Fruit fly (Drosophila melanogaster) whole organism, embryonic: ENCODE data around the gene CG8349.

ENCODE experiments used
- Atf-2 ChIP-seq: fragments of 200-800 bp; sonication (Bioruptor generic); optimal IDR thresholded peaks from 2 replicates; lab custom pipeline; 2016; ENCODE audit warnings: missing biosample characterization, missing genetic modification characterization
- B-H2 ChIP-seq: fragments of 200-800 bp; sonication (Bioruptor generic); optimal IDR thresholded peaks from 2 replicates; lab custom pipeline; 2018; ENCODE audit warnings: missing biosample characterization, mild to moderate bottlenecking, missing genetic modification characterization
- Blimp-1 ChIP-seq: fragments of 200-800 bp; sonication (Bioruptor generic); optimal IDR thresholded peaks from 3 replicates; lab custom pipeline; 2018; ENCODE audit warnings: missing biosample characterization, missing genetic modification characterization, mild to moderate bottlenecking, moderate library complexity, missing genetic modification reagents
- CG10274 ChIP-seq: fragments of 200-800 bp; sonication (Bioruptor generic); optimal IDR thresholded peaks from 3 replicates; lab custom pipeline; 2017; ENCODE audit warnings: missing biosample characterization, mild to moderate bottlenecking, missing genetic modification characterization
- CG11695 ChIP-seq: fragments of 200-800 bp; sonication (Bioruptor generic); IDR thresholded peaks from 3 replicates; pipeline ENCODE4 v1.3.6; 2022; ENCODE audit warnings: missing biosample characterization, missing genetic modification characterization
- CG12299 ChIP-seq: fragments of 200-800 bp; sonication (Bioruptor generic); optimal IDR thresholded peaks from 2 replicates; lab custom pipeline; 2018; ENCODE audit warnings: missing biosample characterization, mild to moderate bottlenecking, missing genetic modification characterization
- CG13123 ChIP-seq: fragments of 200-800 bp; sonication (Bioruptor generic); optimal IDR thresholded peaks from 2 replicates; lab custom pipeline; 2016; ENCODE audit warnings: missing biosample characterization, missing genetic modification characterization
- CG15011 ChIP-seq: fragments of 200-800 bp; sonication (Bioruptor generic); optimal IDR thresholded peaks from 3 replicates; lab custom pipeline; 2018; ENCODE audit warnings: missing biosample characterization, mild to moderate bottlenecking, missing genetic modification characterization
- CG15073 ChIP-seq: fragments of 200-800 bp; sonication (Bioruptor generic); optimal IDR thresholded peaks from 2 replicates; lab custom pipeline; 2016; ENCODE audit warnings: missing biosample characterization, missing genetic modification characterization
- CG15479 ChIP-seq: fragments of 200-800 bp; sonication (Bioruptor generic); optimal IDR thresholded peaks from 3 replicates; lab custom pipeline; 2019; ENCODE audit warnings: missing biosample characterization, mild to moderate bottlenecking, missing genetic modification characterization, moderate library complexity
- CG16779 ChIP-seq: fragments of 200-800 bp; sonication (Bioruptor generic); IDR thresholded peaks from 2 replicates; pipeline ENCODE4 v1.3.6; 2022; ENCODE audit warnings: missing biosample characterization, missing genetic modification characterization
- CG17385 ChIP-seq: fragments of 200-800 bp; sonication (Bioruptor generic); optimal IDR thresholded peaks from 3 replicates; lab custom pipeline; 2018; ENCODE audit warnings: missing biosample characterization, mild to moderate bottlenecking, missing genetic modification characterization
- CG17829 ChIP-seq: fragments of 200-800 bp; optimal IDR thresholded peaks from 2 replicates; lab custom pipeline; 2019; ENCODE audit warnings: missing biosample characterization, mild to moderate bottlenecking, missing genetic modification characterization, moderate library complexity
- CG2875 ChIP-seq: fragments of 200-800 bp; sonication (Bioruptor generic); optimal IDR thresholded peaks from 2 replicates; lab custom pipeline; 2017; ENCODE audit warnings: missing biosample characterization, mild to moderate bottlenecking, missing genetic modification characterization, missing genetic modification reagents
- CG31441 ChIP-seq: fragments of 200-800 bp; sonication (Bioruptor generic); IDR thresholded peaks from 2 replicates; pipeline ENCODE4 v1.3.6; 2022; ENCODE audit warnings: missing biosample characterization, missing genetic modification characterization
- CG3281 ChIP-seq: fragments of 200-800 bp; sonication (Bioruptor generic); optimal IDR thresholded peaks from 3 replicates; lab custom pipeline; 2017; ENCODE audit warnings: missing biosample characterization, mild to moderate bottlenecking, missing genetic modification characterization
- CG3995 ChIP-seq: fragments of 200-800 bp; sonication (Bioruptor generic); optimal IDR thresholded peaks from 3 replicates; lab custom pipeline; 2016; ENCODE audit warnings: missing biosample characterization, missing genetic modification characterization
- CG4282 ChIP-seq: fragments of 200-800 bp; sonication (Bioruptor generic); optimal IDR thresholded peaks from 2 replicates; lab custom pipeline; 2016; ENCODE audit warnings: missing biosample characterization, missing genetic modification characterization
- CG4707 ChIP-seq: fragments of 200-800 bp; sonication (Bioruptor generic); optimal IDR thresholded peaks from 2 replicates; lab custom pipeline; 2018; ENCODE audit warnings: missing biosample characterization, mild to moderate bottlenecking, missing genetic modification characterization, moderate library complexity
- CG6175 ChIP-seq: fragments of 200-800 bp; sonication (Bioruptor generic); IDR thresholded peaks from 3 replicates; pipeline ENCODE4 v1.3.6; 2022; ENCODE audit warnings: missing biosample characterization, missing genetic modification characterization
- CG6813 ChIP-seq: fragments of 200-800 bp; sonication (Bioruptor generic); optimal IDR thresholded peaks from 2 replicates; lab custom pipeline; 2017; ENCODE audit warnings: missing biosample characterization, missing genetic modification characterization, mild to moderate bottlenecking, moderate library complexity, missing genetic modification reagents
- CG7357 ChIP-seq: fragments of 200-800 bp; sonication (Bioruptor generic); IDR thresholded peaks from 3 replicates; pipeline ENCODE4 v1.3.6; 2022; ENCODE audit warnings: missing biosample characterization, missing genetic modification characterization
- CG7987 ChIP-seq: fragments of 200-800 bp; sonication (Bioruptor generic); optimal IDR thresholded peaks from 2 replicates; lab custom pipeline; 2018; ENCODE audit warnings: missing biosample characterization, mild to moderate bottlenecking, missing genetic modification characterization, moderate library complexity
- CG9609 ChIP-seq: fragments of 200-800 bp; sonication (Bioruptor generic); optimal IDR thresholded peaks from 3 replicates; lab custom pipeline; 2016; ENCODE audit warnings: missing biosample characterization, missing genetic modification characterization
- CkIIα-i1 ChIP-seq: fragments of 200-800 bp; sonication (Bioruptor generic); IDR thresholded peaks from 2 replicates; pipeline ENCODE4 v1.3.6; 2022; ENCODE audit warnings: missing biosample characterization, missing genetic modification characterization
- E2f2 ChIP-seq: fragments of 200-800 bp; sonication (Bioruptor generic); IDR thresholded peaks from 2 replicates; pipeline ENCODE4 v1.3.6; 2022; ENCODE audit warnings: missing biosample characterization, missing genetic modification characterization
- Fer1 ChIP-seq: fragments of 200-800 bp; sonication (Bioruptor generic); optimal IDR thresholded peaks from 2 replicates; lab custom pipeline; 2017; ENCODE audit warnings: missing biosample characterization, mild to moderate bottlenecking, missing genetic modification characterization
- Nf-YC ChIP-seq: fragments of 200-800 bp; optimal IDR thresholded peaks from 3 replicates; lab custom pipeline; 2019; ENCODE audit warnings: missing biosample characterization, mild to moderate bottlenecking, missing genetic modification characterization, moderate library complexity
- PHDP ChIP-seq: fragments of 200-800 bp; sonication (Bioruptor generic); optimal IDR thresholded peaks from 3 replicates; lab custom pipeline; 2018; ENCODE audit warnings: missing biosample characterization, mild to moderate bottlenecking, missing genetic modification characterization, moderate library complexity
- Spps ChIP-seq: fragments of 200-800 bp; sonication (Bioruptor generic); optimal IDR thresholded peaks from 2 replicates; lab custom pipeline; 2018; ENCODE audit warnings: missing biosample characterization, mild to moderate bottlenecking, missing genetic modification characterization
- Ssrp ChIP-seq: fragments of 200-800 bp; sonication (Bioruptor generic); optimal IDR thresholded peaks from 2 replicates; lab custom pipeline; 2018; ENCODE audit warnings: missing biosample characterization, mild to moderate bottlenecking, missing genetic modification characterization, moderate library complexity
- Taf1 ChIP-seq: fragments of 200-800 bp; sonication (Bioruptor generic); IDR thresholded peaks from 2 replicates; pipeline ENCODE4 v1.3.6; 2022; ENCODE audit warnings: missing biosample characterization, missing genetic modification characterization
- Trl ChIP-seq, 3 experiments: fragments of >200 bp in 2 of 3; fragments of 200-800 bp in 1 of 3; sonication (Bioruptor generic) in 1 of 3; optimal IDR thresholded peaks; 2 replicates in 1 of 3; 3 replicates in 2 of 3; lab custom pipeline; 2016 to 2017; ENCODE audit warnings: missing biosample characterization in 1 of 3, missing genetic modification characterization in 1 of 3
- ase ChIP-seq: fragments of 200-800 bp; sonication (Bioruptor generic); IDR thresholded peaks from 3 replicates; pipeline ENCODE4 v1.3.6; 2022; ENCODE audit warnings: missing biosample characterization, missing genetic modification characterization
- chn ChIP-seq: fragments of 200-800 bp; sonication (Bioruptor generic); optimal IDR thresholded peaks from 2 replicates; lab custom pipeline; 2016; ENCODE audit warnings: missing biosample characterization, missing genetic modification characterization
- fd96Cb ChIP-seq: fragments of 200-800 bp; sonication (Bioruptor generic); optimal IDR thresholded peaks from 2 replicates; lab custom pipeline; 2018; ENCODE audit warnings: missing biosample characterization, mild to moderate bottlenecking, missing genetic modification characterization, moderate library complexity
- gce ChIP-seq: fragments of 200-800 bp; sonication (Bioruptor generic); IDR thresholded peaks from 3 replicates; pipeline ENCODE4 v1.3.6; 2022; ENCODE audit warnings: missing biosample characterization, missing genetic modification characterization
- jing ChIP-seq: fragments of 200-800 bp; sonication (Bioruptor generic); optimal IDR thresholded peaks from 2 replicates; lab custom pipeline; 2018; ENCODE audit warnings: missing biosample characterization, mild to moderate bottlenecking, missing genetic modification characterization
- kni ChIP-seq: fragments of 200-800 bp; sonication (Bioruptor generic); optimal IDR thresholded peaks from 3 replicates; lab custom pipeline; 2017; ENCODE audit warnings: mild to moderate bottlenecking, missing biosample characterization, missing genetic modification reagents, missing genetic modification characterization
- luna ChIP-seq: fragments of 200-800 bp; sonication (Bioruptor generic); optimal IDR thresholded peaks from 2 replicates; lab custom pipeline; 2016; ENCODE audit warnings: missing biosample characterization, missing genetic modification characterization
- maf-S ChIP-seq: fragments of 200-800 bp; sonication (Bioruptor generic); optimal IDR thresholded peaks from 2 replicates; lab custom pipeline; 2016; ENCODE audit warnings: missing biosample characterization, missing genetic modification characterization
- pb ChIP-seq: fragments of 200-800 bp; sonication (Bioruptor generic); optimal IDR thresholded peaks from 3 replicates; lab custom pipeline; 2016; ENCODE audit warnings: missing biosample characterization, missing genetic modification characterization
- pros ChIP-seq: fragments of 200-800 bp; sonication (Bioruptor generic); optimal IDR thresholded peaks from 3 replicates; lab custom pipeline; 2019; ENCODE audit warnings: missing biosample characterization, mild to moderate bottlenecking, missing genetic modification characterization, moderate library complexity
- run ChIP-seq: fragments of 200-800 bp; sonication (Bioruptor generic); optimal IDR thresholded peaks from 3 replicates; lab custom pipeline; 2018; ENCODE audit warnings: missing biosample characterization, mild to moderate bottlenecking, missing genetic modification characterization
- sc ChIP-seq, 3 experiments: fragments of >200 bp in 2 of 3; fragments of 200-800 bp in 1 of 3; sonication (Bioruptor generic) in 1 of 3; optimal IDR thresholded peaks; 2 replicates in 2 of 3; 3 replicates in 1 of 3; lab custom pipeline; 2017; ENCODE audit warnings: mild to moderate bottlenecking in 1 of 3, missing biosample characterization in 1 of 3, missing genetic modification characterization in 1 of 3, missing genetic modification reagents in 1 of 3
- sd ChIP-seq: fragments of 200-800 bp; sonication (Bioruptor generic); optimal IDR thresholded peaks from 3 replicates; lab custom pipeline; 2018; ENCODE audit warnings: missing biosample characterization, mild to moderate bottlenecking, missing genetic modification characterization, moderate library complexity
- slp2 ChIP-seq: fragments of 200-800 bp; sonication (Bioruptor generic); optimal IDR thresholded peaks from 2 replicates; lab custom pipeline; 2016; ENCODE audit warnings: missing biosample characterization, missing genetic modification characterization
- sr ChIP-seq: fragments of 200-800 bp; sonication (Bioruptor generic); IDR thresholded peaks from 3 replicates; pipeline ENCODE4 v1.3.6; 2022; ENCODE audit warnings: missing biosample characterization, missing genetic modification characterization
- ssp ChIP-seq: fragments of 200-800 bp; sonication (Bioruptor generic); IDR thresholded peaks from 2 replicates; pipeline ENCODE4 v1.3.6; 2022; ENCODE audit warnings: missing biosample characterization, missing genetic modification characterization
- tin ChIP-seq: fragments of 200-800 bp; sonication (Bioruptor generic); optimal IDR thresholded peaks from 3 replicates; lab custom pipeline; 2016; ENCODE audit warnings: missing biosample characterization, missing genetic modification characterization
- tio ChIP-seq: fragments of 200-800 bp; sonication (Bioruptor generic); optimal IDR thresholded peaks from 2 replicates; lab custom pipeline; 2017; ENCODE audit warnings: missing biosample characterization, missing genetic modification characterization, inconsistent platforms

Gene CG8349

DNA sequence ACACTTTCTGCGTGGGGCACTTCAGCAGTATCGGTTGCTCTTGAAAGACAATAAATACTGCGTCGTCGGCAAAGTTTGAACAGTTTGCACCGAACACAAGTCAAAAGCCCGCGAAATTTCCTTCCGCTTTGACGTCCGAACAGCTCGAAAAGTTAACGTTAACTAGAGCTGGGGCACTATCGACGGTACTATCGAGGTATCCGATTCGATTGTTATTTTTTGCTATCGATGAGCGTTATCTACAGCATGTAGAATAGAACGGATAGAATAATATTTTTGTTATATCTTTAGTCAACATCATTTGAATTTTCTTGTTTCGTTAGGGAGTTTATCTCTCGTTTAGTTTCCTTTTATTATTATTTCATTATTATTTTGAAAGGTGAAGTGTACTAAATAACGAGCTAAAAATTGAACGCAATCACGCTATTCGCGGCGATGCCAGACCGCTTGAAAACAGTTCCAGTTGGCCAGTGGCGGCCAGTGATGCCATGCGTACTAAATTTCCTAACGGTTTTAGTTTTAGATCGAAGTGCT lies 24.1 kb downstream of the CG8349 start, which contains the start of gene Pvr (continued):
- TF ChIP-seq CG12299 (tag; lab: Kevin White, UChicago) (no peak), gce (GFP tag; lab: Robert Waterston, UW) (no peak), chn (GFP tag; lab: Kevin White, UChicago) (no peak), CG4707 (no peak), CG10274 (GFP tag; lab: Kevin White, UChicago) (no peak), tio (no peak), Ssrp (no peak), Atf-2 (no peak), CG15011 (no peak), CG3995 (GFP tag; lab: Kevin White, UChicago) (peak; percentile 93), CG13123 (no peak), Spps (tag; lab: Kevin White, UChicago) (no peak), CG17385 (peak; percentile 11), Fer1 (GFP tag; lab: Kevin White, UChicago) (no peak), Trl (optimal IDR thresholded peaks at IDR 0.05; lab: Kevin White, UChicago) (no peak), Trl (GFP tag; optimal IDR thresholded peaks at IDR 0.05; lab: Kevin White, UChicago) (no peak), kni (GFP tag; lab: Kevin White, UChicago) (no peak), sd (tag; lab: Kevin White, UChicago) (no peak), sr (GFP tag; lab: Robert Waterston, UW) (no peak), CG15073 (GFP tag; lab: Kevin White, UChicago) (no peak), CG16779 (GFP tag; lab: Robert Waterston, UW) (no peak), run (tag; lab: Kevin White, UChicago) (no peak), CG6175 (no peak), fd96Cb (tag; lab: Kevin White, UChicago) (no peak), CG2875 (GFP tag; lab: Kevin White, UChicago) (no peak), jing (GFP tag; lab: Kevin White, UChicago) (no peak), slp2 (GFP tag; lab: Kevin White, UChicago) (no peak), Nf-YC (tag; lab: Kevin White, UChicago) (no peak), E2f2 (GFP tag; lab: Robert Waterston, UW) (peak; percentile 72), CG7357 (GFP tag; lab: Robert Waterston, UW) (no peak), Blimp-1 (GFP tag; lab: Kevin White, UChicago) (no peak), maf-S (GFP tag; lab: Kevin White, UChicago) (no peak), CG4282 (GFP tag; lab: Kevin White, UChicago) (no peak), pros (no peak), CG6813 (GFP tag; lab: Kevin White, UChicago) (no peak), CG3281 (GFP tag; lab: Kevin White, UChicago) (peak; percentile 3), CG11695 (GFP tag; lab: Robert Waterston, UW) (no peak), sc (optimal IDR thresholded peaks at IDR 0.05; lab: Kevin White, UChicago) (no peak), sc (GFP tag; optimal IDR thresholded peaks at IDR 0.05; lab: Kevin White, UChicago) (no peak), B-H2 (no peak), CG9609 (GFP tag; lab: Kevin White, UChicago) (no peak), pb (no peak), luna (no peak), CG17829 (tag; lab: Kevin White, UChicago) (peak; percentile 28), ssp (GFP tag; lab: Robert Waterston, UW) (no peak), CkIIα-i1 (no peak), CG7987 (no peak), PHDP (tag; lab: Kevin White, UChicago) (no peak), CG15479 (GFP tag; lab: Kevin White, UChicago) (no peak), Taf1 (GFP tag; lab: Robert Waterston, UW) (no peak), tin (GFP tag; lab: Kevin White, UChicago) (no peak), CG31441 (GFP tag; lab: Robert Waterston, UW) (no peak), ase (GFP tag; lab: Robert Waterston, UW) (no peak)
